Worm (Caenorhabditis elegans) whole organism, midembryonic: Measurements from ENCODE around the gene wdr-5.2.

Experiments
- T22C8.4 ChIP-seq: fragments of 200-800 bp; sonication (Bioruptor generic); IDR thresholded peaks from 2 replicates; pipeline ENCODE4 v1.3.6; 2022; ENCODE audit warnings: missing genetic modification characterization, missing compliant biosample characterization
- cog-1 ChIP-seq: sonication (generic microtip); optimal IDR thresholded peaks from 2 replicates; lab custom pipeline; 2016; ENCODE audit warnings: missing genetic modification characterization, missing compliant biosample characterization
- klf-2 ChIP-seq: fragments of 200-800 bp; sonication (Bioruptor generic); conservative IDR thresholded peaks from 2 replicates; pipeline ENCODE4 v1.3.6; 2022; ENCODE audit warnings: missing genetic modification reagents, missing genetic modification characterization, missing compliant biosample characterization
- ref-1 ChIP-seq: fragments of 200-800 bp; sonication (Bioruptor generic); conservative IDR thresholded peaks from 2 replicates; pipeline ENCODE4 v1.3.6; 2022; ENCODE audit warnings: missing genetic modification reagents, missing genetic modification characterization, missing compliant biosample characterization
- ztf-29 ChIP-seq: fragments of 200-800 bp; sonication (Bioruptor generic); IDR thresholded peaks from 2 replicates; pipeline ENCODE4 v1.3.6; 2022; ENCODE audit warnings: missing genetic modification reagents, missing genetic modification characterization, missing compliant biosample characterization

DNA sequence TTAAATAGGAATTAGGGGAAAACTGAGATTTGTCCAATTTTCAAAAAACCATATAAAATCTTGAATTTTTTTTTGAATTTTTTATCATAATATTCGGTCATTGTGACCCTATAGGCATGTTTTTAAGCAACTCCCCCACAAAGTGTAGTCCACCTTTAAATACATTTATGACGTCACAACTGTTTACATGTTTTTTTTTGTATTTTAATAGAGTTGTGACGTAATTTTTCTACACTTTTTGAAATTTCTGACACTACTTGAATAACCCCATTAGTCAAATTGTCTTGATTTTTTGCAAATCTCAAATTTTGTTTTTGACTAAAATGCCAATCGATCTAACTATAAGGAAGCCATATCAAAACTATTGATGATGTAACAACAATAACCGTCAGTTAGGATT lies 16.2 kb downstream of the wdr-5.2 start:
- TF ChIP-seq ref-1 (GFP tag; lab: Robert Waterston, UW) (no peak), T22C8.4 (GFP tag; lab: Robert Waterston, UW) (no peak), klf-2 (no peak), cog-1 (tag; lab: Kevin White, UChicago) (no peak), ztf-29 (GFP tag; lab: Robert Waterston, UW) (no peak)
